Worm (Caenorhabditis elegans) whole organism, L4/young adult: ENCODE measurements around the gene srw-22.

Source experiments
- W03F9.2 ChIP-seq: fragments of 150-350 bp; optimal IDR thresholded peaks from 2 replicates; lab custom pipeline; 2014; ENCODE audit warnings: missing biosample characterization, missing genetic modification characterization
- dao-5 ChIP-seq: sonication (generic microtip); optimal IDR thresholded peaks from 2 replicates; lab custom pipeline; 2016; ENCODE audit warnings: missing genotype, missing genetic modification characterization, moderate library complexity, missing compliant biosample characterization
- him-1 ChIP-seq: sonication (generic microtip); optimal IDR thresholded peaks from 2 replicates; lab custom pipeline; 2016; ENCODE audit warnings: missing genotype, missing genetic modification reagents, missing genetic modification characterization, missing compliant biosample characterization

- TF ChIP-seq W03F9.2 (tag; lab: Kevin White, UChicago) (no peak), him-1 (no peak), dao-5 (tag; lab: Kevin White, UChicago) (no peak)
Observed at ce11 chrV:15232200-15232599, 36.2 kb upstream of the srw-22 start, which contains the start of gene srw-13.
